Worm (Caenorhabditis elegans) whole organism, L3 larva: ENCODE data around the gene bcs-1.

Experiments used
- R02D3.7 ChIP-seq: fragments of 150-350 bp; optimal IDR thresholded peaks from 2 replicates; lab custom pipeline; 2014; ENCODE audit warnings: missing biosample characterization, missing genetic modification characterization
- ZK546.5 ChIP-seq: sonication (generic microtip); optimal IDR thresholded peaks from 2 replicates; lab custom pipeline; 2017; ENCODE audit warnings: missing biosample characterization, missing genetic modification characterization
- aly-2 ChIP-seq: fragments of 150-350 bp; optimal IDR thresholded peaks from 2 replicates; lab custom pipeline; 2014; ENCODE audit warnings: missing biosample characterization, missing genetic modification characterization
- ama-1 ChIP-seq: fragments of 150-350 bp; optimal IDR thresholded peaks from 2 replicates; lab custom pipeline; 2018
- ceh-16 ChIP-seq: sonication (generic microtip); optimal IDR thresholded peaks from 2 replicates; lab custom pipeline; 2017; ENCODE audit warnings: missing biosample characterization, missing genetic modification characterization
- ceh-28 ChIP-seq: fragments of 150-350 bp; optimal IDR thresholded peaks from 2 replicates; lab custom pipeline; 2014; ENCODE audit warnings: missing biosample characterization, missing genetic modification reagents, missing genetic modification characterization
- ceh-82 ChIP-seq: fragments of 150-350 bp; optimal IDR thresholded peaks from 2 replicates; lab custom pipeline; 2014; ENCODE audit warnings: missing biosample characterization, missing genetic modification characterization
- ceh-9 ChIP-seq: sonication (generic microtip); optimal IDR thresholded peaks from 2 replicates; lab custom pipeline; 2018; ENCODE audit warnings: missing biosample characterization, missing genetic modification characterization
- daf-12 ChIP-seq: fragments of 150-350 bp; optimal IDR thresholded peaks from 2 replicates; lab custom pipeline; 2014; ENCODE audit warnings: missing biosample characterization, missing genetic modification reagents, missing genetic modification characterization
- egl-27 ChIP-seq: sonication (generic microtip); optimal IDR thresholded peaks from 4 replicates; lab custom pipeline; 2017; ENCODE audit warnings: missing biosample characterization, missing genetic modification reagents, missing genetic modification characterization
- egl-5 ChIP-seq: fragments of 150-350 bp; optimal IDR thresholded peaks from 2 replicates; lab custom pipeline; 2017; ENCODE audit warnings: missing biosample characterization, missing genetic modification reagents, missing genetic modification characterization, inconsistent platforms
- elt-1 ChIP-seq: fragments of 150-350 bp; optimal IDR thresholded peaks from 2 replicates; lab custom pipeline; 2014; ENCODE audit warnings: missing biosample characterization, missing genetic modification characterization
- elt-2 ChIP-seq: sonication (generic microtip); optimal IDR thresholded peaks from 2 replicates; lab custom pipeline; 2016; ENCODE audit warnings: missing genetic modification reagents, mild to moderate bottlenecking, missing genetic modification characterization, missing compliant biosample characterization
- elt-3 ChIP-seq, 3 experiments: fragments of 150-350 bp in 1 of 3; sonication (generic microtip) in 2 of 3; optimal IDR thresholded peaks; 2 replicates in 2 of 3; 4 replicates in 1 of 3; lab custom pipeline; 2014 to 2017; ENCODE audit warnings: missing biosample characterization in 3 of 3, missing genetic modification characterization in 3 of 3
- eor-1 ChIP-seq, 2 experiments: fragments of 150-350 bp; optimal IDR thresholded peaks; 2 replicates each; lab custom pipeline; 2014 to 2018; ENCODE audit warnings: missing biosample characterization in 2 of 2, missing genetic modification characterization in 2 of 2
- fkh-10 ChIP-seq: sonication (generic microtip); optimal IDR thresholded peaks from 2 replicates; lab custom pipeline; 2017; ENCODE audit warnings: missing biosample characterization, missing genetic modification reagents, missing genetic modification characterization
- fkh-2 ChIP-seq: fragments of 150-350 bp; optimal IDR thresholded peaks from 2 replicates; lab custom pipeline; 2014; ENCODE audit warnings: missing biosample characterization, missing genetic modification reagents, missing genetic modification characterization
- fos-1 ChIP-seq: fragments of 150-350 bp; optimal IDR thresholded peaks from 2 replicates; lab custom pipeline; 2014; ENCODE audit warnings: missing biosample characterization, missing genetic modification characterization
- hmg-11 ChIP-seq: sonication (generic microtip); optimal IDR thresholded peaks from 2 replicates; lab custom pipeline; 2016; ENCODE audit warnings: missing genetic modification characterization, missing compliant biosample characterization
- jun-1 ChIP-seq: fragments of 150-350 bp; optimal IDR thresholded peaks from 2 replicates; lab custom pipeline; 2014; ENCODE audit warnings: missing biosample characterization, missing genetic modification reagents, missing genetic modification characterization
- lin-15B ChIP-seq: fragments of 150-350 bp; optimal IDR thresholded peaks from 2 replicates; lab custom pipeline; 2014; ENCODE audit warnings: missing biosample characterization, missing genetic modification characterization
- lin-39 ChIP-seq: fragments of 150-350 bp; optimal IDR thresholded peaks from 2 replicates; lab custom pipeline; 2018; ENCODE audit warnings: missing biosample characterization, missing genetic modification reagents, missing genetic modification characterization
- lsy-12 ChIP-seq: sonication (generic microtip); optimal IDR thresholded peaks from 2 replicates; lab custom pipeline; 2016; ENCODE audit warnings: mild to moderate bottlenecking, missing genetic modification characterization, missing compliant biosample characterization
- mdl-1 ChIP-seq: fragments of 150-350 bp; optimal IDR thresholded peaks from 2 replicates; lab custom pipeline; 2014; ENCODE audit warnings: missing biosample characterization, missing genetic modification characterization
- mml-1 ChIP-seq: fragments of 150-350 bp; sonication (generic microtip); optimal IDR thresholded peaks from 3 replicates; lab custom pipeline; 2014; ENCODE audit warnings: missing biosample characterization, missing genetic modification characterization
- nfya-1 ChIP-seq: sonication (generic microtip); optimal IDR thresholded peaks from 2 replicates; lab custom pipeline; 2017; ENCODE audit warnings: missing genetic modification characterization, mild to moderate bottlenecking, missing compliant biosample characterization, antibody characterized with exemption, moderate library complexity; ENCODE audit not compliant: insufficient read depth
- nhr-11 ChIP-seq: fragments of 150-350 bp; optimal IDR thresholded peaks from 2 replicates; lab custom pipeline; 2014; ENCODE audit warnings: missing biosample characterization, missing genetic modification characterization
- nhr-12 ChIP-seq: fragments of 150-350 bp; optimal IDR thresholded peaks from 2 replicates; lab custom pipeline; 2014; ENCODE audit warnings: missing biosample characterization, missing genetic modification characterization
- nhr-23 ChIP-seq: fragments of 150-350 bp; optimal IDR thresholded peaks from 2 replicates; lab custom pipeline; 2014; ENCODE audit warnings: missing biosample characterization, missing genetic modification reagents, missing genetic modification characterization
- nhr-237 ChIP-seq: fragments of 150-350 bp; optimal IDR thresholded peaks from 2 replicates; lab custom pipeline; 2014; ENCODE audit warnings: missing biosample characterization, missing genetic modification characterization
- nhr-25 ChIP-seq: sonication (generic microtip); optimal IDR thresholded peaks from 2 replicates; lab custom pipeline; 2017; ENCODE audit warnings: missing biosample characterization, missing genetic modification characterization
- nhr-28 ChIP-seq: fragments of 150-350 bp; optimal IDR thresholded peaks from 2 replicates; lab custom pipeline; 2014; ENCODE audit warnings: missing biosample characterization, missing genetic modification characterization
- nhr-43 ChIP-seq: sonication (generic microtip); optimal IDR thresholded peaks from 2 replicates; lab custom pipeline; 2016; ENCODE audit warnings: mild to moderate bottlenecking, missing genetic modification characterization, missing compliant biosample characterization; ENCODE audit not compliant: poor library complexity, severe bottlenecking
- nhr-67 ChIP-seq: fragments of 150-350 bp; optimal IDR thresholded peaks from 2 replicates; lab custom pipeline; 2014; ENCODE audit warnings: missing biosample characterization, missing genetic modification characterization
- nhr-76 ChIP-seq: fragments of 150-350 bp; sonication (generic microtip); optimal IDR thresholded peaks from 5 replicates; lab custom pipeline; 2014; ENCODE audit warnings: missing biosample characterization, missing genetic modification characterization
- nhr-77 ChIP-seq: fragments of 150-350 bp; optimal IDR thresholded peaks from 2 replicates; lab custom pipeline; 2014; ENCODE audit warnings: missing biosample characterization, missing genetic modification characterization
- pha-4 ChIP-seq: fragments of 150-350 bp; optimal IDR thresholded peaks from 2 replicates; lab custom pipeline; 2014; ENCODE audit warnings: missing biosample characterization, missing genetic modification reagents, missing genetic modification characterization
- pqm-1 ChIP-seq: fragments of 150-350 bp; optimal IDR thresholded peaks from 2 replicates; lab custom pipeline; 2017; ENCODE audit warnings: missing biosample characterization, missing genetic modification characterization, inconsistent platforms
- sea-2 ChIP-seq: fragments of 150-350 bp; sonication (generic microtip); optimal IDR thresholded peaks from 4 replicates; lab custom pipeline; 2014; ENCODE audit warnings: missing biosample characterization, missing genetic modification reagents, missing genetic modification characterization
- skn-1 ChIP-seq: fragments of 150-350 bp; optimal IDR thresholded peaks from 2 replicates; lab custom pipeline; 2014; ENCODE audit warnings: missing biosample characterization, missing genetic modification characterization
- snpc-4 ChIP-seq: fragments of 150-350 bp; optimal IDR thresholded peaks from 2 replicates; lab custom pipeline; 2014; ENCODE audit warnings: missing biosample characterization, missing genetic modification characterization
- tbx-2 ChIP-seq: sonication (generic microtip); optimal IDR thresholded peaks from 2 replicates; lab custom pipeline; 2016; ENCODE audit warnings: mild to moderate bottlenecking, missing genetic modification characterization, missing compliant biosample characterization
- unc-39 ChIP-seq: sonication (generic microtip); optimal IDR thresholded peaks from 4 replicates; lab custom pipeline; 2017; ENCODE audit warnings: missing biosample characterization, missing genetic modification characterization
- unc-62 ChIP-seq: fragments of 150-350 bp; sonication (generic microtip); optimal IDR thresholded peaks from 4 replicates; lab custom pipeline; 2014; ENCODE audit warnings: missing biosample characterization, missing genetic modification reagents, missing genetic modification characterization
- zag-1 ChIP-seq: fragments of 150-350 bp; optimal IDR thresholded peaks from 2 replicates; lab custom pipeline; 2014; ENCODE audit warnings: missing biosample characterization, missing genetic modification characterization
- ztf-11 ChIP-seq: fragments of 150-350 bp; optimal IDR thresholded peaks from 2 replicates; lab custom pipeline; 2014; ENCODE audit warnings: missing biosample characterization, missing genetic modification characterization
- ztf-4 ChIP-seq: fragments of 150-350 bp; optimal IDR thresholded peaks from 2 replicates; lab custom pipeline; 2014; ENCODE audit warnings: missing biosample characterization, missing genetic modification characterization

The bcs-1 gene

DNA sequence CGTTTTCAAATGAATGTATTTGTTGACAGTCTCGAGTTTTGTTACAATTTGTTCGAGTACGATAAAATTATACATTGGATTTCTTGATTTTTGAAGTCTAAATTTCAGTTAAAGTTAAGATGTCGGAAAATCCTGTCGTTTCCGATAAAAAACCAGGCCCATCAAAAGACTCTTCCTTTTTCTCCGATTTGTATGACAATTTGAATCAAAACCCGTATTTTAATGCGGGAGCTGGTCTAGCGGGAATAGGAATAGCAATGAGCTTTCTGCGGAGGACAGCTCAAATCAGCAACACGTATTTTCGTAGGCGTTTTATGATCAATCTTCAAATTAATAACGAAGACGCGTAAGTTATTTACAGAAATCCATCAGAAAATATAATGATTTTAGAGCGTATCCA is at the start of gene bcs-1:
Gene bcs-1, plus strand, starts transcription at position 109 of the 400 bp plus-strand sequence.
- TF ChIP-seq R02D3.7 (no peak), skn-1 (tag; lab: Kevin White, UChicago) (no peak), nhr-12 (no peak), ceh-9 (tag; lab: Kevin White, UChicago) (no peak), fkh-10 (GFP tag; lab: Kevin White, UChicago) (no peak), nfya-1 (tag; lab: Kevin White, UChicago) (no peak), lin-15B (tag; lab: Kevin White, UChicago) (no peak), ztf-11 (no peak), nhr-67 (tag; lab: Kevin White, UChicago) (no peak), lin-39 (tag; lab: Kevin White, UChicago) (no peak), nhr-25 (tag; lab: Kevin White, UChicago) (no peak), nhr-11 (tag; lab: Kevin White, UChicago) (no peak), eor-1 (tag; optimal IDR thresholded peaks at IDR 0.05; lab: Kevin White, UChicago) (no peak), mml-1 (tag; lab: Kevin White, UChicago) (no peak), nhr-237 (tag; lab: Kevin White, UChicago) (no peak), ceh-28 (tag; lab: Kevin White, UChicago) (no peak), unc-62 (GFP tag; lab: Kevin White, UChicago) (no peak), daf-12 (no peak), hmg-11 (tag; lab: Kevin White, UChicago) (no peak), pha-4 (tag; lab: Kevin White, UChicago) (no peak)

- TF ChIP-seq lin-39 (tag; lab: Kevin White, UChicago) (no peak), elt-1 (tag; lab: Kevin White, UChicago) (no peak), fkh-10 (GFP tag; lab: Kevin White, UChicago) (no peak), nhr-28 (tag; lab: Kevin White, UChicago) (no peak), mml-1 (tag; lab: Kevin White, UChicago) (no peak), ZK546.5 (tag; lab: Kevin White, UChicago) (no peak), aly-2 (no peak), elt-2 (tag; lab: Kevin White, UChicago) (peak; percentile 13), nhr-237 (tag; lab: Kevin White, UChicago) (no peak), nhr-12 (no peak), daf-12 (no peak), hmg-11 (tag; lab: Kevin White, UChicago) (peak; percentile 1), ceh-9 (tag; lab: Kevin White, UChicago) (no peak), jun-1 (no peak), fos-1 (tag; lab: Kevin White, UChicago) (no peak), pqm-1 (tag; lab: Kevin White, UChicago) (no peak), ztf-11 (no peak), mdl-1 (tag; lab: Kevin White, UChicago) (no peak), unc-62 (GFP tag; lab: Kevin White, UChicago) (no peak), lin-15B (tag; lab: Kevin White, UChicago) (peak; percentile 33), nhr-11 (tag; lab: Kevin White, UChicago) (no peak), ama-1 (lab: Kevin White, UChicago) (no peak), zag-1 (tag; lab: Kevin White, UChicago) (no peak), snpc-4 (tag; lab: Kevin White, UChicago) (peak; percentile 71), unc-39 (tag; lab: Kevin White, UChicago) (no peak), nhr-43 (tag; lab: Kevin White, UChicago) (no peak), nhr-25 (tag; lab: Kevin White, UChicago) (no peak), ceh-16 (tag; lab: Kevin White, UChicago) (no peak), nhr-23 (tag; lab: Kevin White, UChicago) (peak; percentile 67), fkh-2 (tag; lab: Kevin White, UChicago) (no peak), pha-4 (tag; lab: Kevin White, UChicago) (peak; percentile 71), nhr-67 (tag; lab: Kevin White, UChicago) (no peak), sea-2 (GFP tag; lab: Kevin White, UChicago) (no peak), nfya-1 (tag; lab: Kevin White, UChicago) (no peak), nhr-76 (tag; lab: Kevin White, UChicago) (no peak), ztf-4 (tag; lab: Kevin White, UChicago) (no peak), skn-1 (tag; lab: Kevin White, UChicago) (no peak), ceh-28 (tag; lab: Kevin White, UChicago) (no peak), tbx-2 (tag; lab: Kevin White, UChicago) (no peak), elt-3 (tag; optimal IDR thresholded peaks at IDR 0.05; lab: Kevin White, UChicago) (no peak), egl-27 (tag; lab: Kevin White, UChicago) (no peak), R02D3.7 (no peak), lsy-12 (no peak), egl-5 (tag; lab: Kevin White, UChicago) (no peak), nhr-77 (tag; lab: Kevin White, UChicago) (no peak), ceh-82 (tag; lab: Kevin White, UChicago) (no peak), eor-1 (tag; optimal IDR thresholded peaks at IDR 0.05; lab: Kevin White, UChicago) (no peak)
- TF ChIP-seq, all 47 proteins: peak for 6
Observed at ce11 chrII:8525133-8525736, 45.6 kb upstream of the bcs-1 start, which contains the start of the genes prp-9 and mrps-18B. TSS of gene prp-9 (minus strand) at chrII:8525396. TSS of gene mrps-18B (plus strand) at chrII:8525681.
